Worm (Caenorhabditis elegans) whole organism, L4 larva: ENCODE results near the gene Y49E10.29.

ENCODE experiments used
- F37D6.2 ChIP-seq: sonication (generic microtip); optimal IDR thresholded peaks from 2 replicates; lab custom pipeline; 2016; ENCODE audit warnings: mild to moderate bottlenecking, missing genetic modification characterization, missing compliant biosample characterization
- F44E2.7 ChIP-seq: fragments of 200-800 bp; sonication (Bioruptor generic); IDR thresholded peaks from 2 replicates; pipeline ENCODE4 v2.1.2; 2022; ENCODE audit warnings: missing genetic modification characterization, missing compliant biosample characterization
- R02D3.7 ChIP-seq: fragments of 150-350 bp; sonication (generic microtip); optimal IDR thresholded peaks from 3 replicates; lab custom pipeline; 2014; ENCODE audit warnings: missing biosample characterization, missing genetic modification characterization
- T20F7.1 ChIP-seq: fragments of 200-800 bp; sonication (Bioruptor generic); optimal IDR thresholded peaks from 2 replicates; lab custom pipeline; 2018; ENCODE audit warnings: mild to moderate bottlenecking, missing genetic modification characterization, missing compliant biosample characterization
- Y105C5A.15 ChIP-seq: fragments of 200-800 bp; sonication (Bioruptor generic); IDR thresholded peaks from 2 replicates; pipeline ENCODE4 v1.3.6; 2022; ENCODE audit warnings: missing genetic modification characterization, missing compliant biosample characterization
- ama-1 ChIP-seq: fragments of 150-350 bp; optimal IDR thresholded peaks from 2 replicates; lab custom pipeline; 2014; ENCODE audit warnings: inconsistent platforms, mixed read lengths
- ceh-20 ChIP-seq: fragments of 200-800 bp; sonication (Bioruptor generic); IDR thresholded peaks from 2 replicates; pipeline ENCODE4 v1.3.6; 2022; ENCODE audit warnings: missing genetic modification reagents, missing genetic modification characterization, missing compliant biosample characterization
- ceh-32 ChIP-seq: sonication (generic microtip); optimal IDR thresholded peaks from 2 replicates; lab custom pipeline; 2016; ENCODE audit warnings: mild to moderate bottlenecking, missing genetic modification characterization, missing compliant biosample characterization; ENCODE audit not compliant: poor library complexity
- ceh-44 ChIP-seq: fragments of 200-800 bp; sonication (Bioruptor generic); IDR thresholded peaks from 2 replicates; pipeline ENCODE4 v1.3.6; 2022; ENCODE audit warnings: missing genetic modification reagents, missing genetic modification characterization, missing compliant biosample characterization
- ces-1 ChIP-seq: fragments of 150-350 bp; sonication (generic microtip); optimal IDR thresholded peaks from 4 replicates; lab custom pipeline; 2014; ENCODE audit warnings: missing biosample characterization, missing genetic modification reagents, missing genetic modification characterization
- cey-2 ChIP-seq: sonication (generic microtip); optimal IDR thresholded peaks from 3 replicates; lab custom pipeline; 2017; ENCODE audit warnings: missing genetic modification characterization, mild to moderate bottlenecking, missing compliant biosample characterization, antibody characterized with exemption, borderline replicate concordance; ENCODE audit not compliant: insufficient read depth
- daf-12 ChIP-seq: fragments of 150-350 bp; optimal IDR thresholded peaks from 2 replicates; lab custom pipeline; 2014; ENCODE audit warnings: missing biosample characterization, missing genetic modification reagents, missing genetic modification characterization
- daf-16 ChIP-seq, 3 experiments: sonication (generic microtip); optimal IDR thresholded peaks; 2 replicates each; lab custom pipeline; 2016 to 2017; ENCODE audit warnings: missing genetic modification characterization in 3 of 3, missing genetic modification reagents in 3 of 3, mild to moderate bottlenecking in 2 of 3, missing compliant biosample characterization in 2 of 3, missing biosample characterization in 1 of 3, moderate library complexity in 1 of 3
- daf-19 ChIP-seq: fragments of 200-800 bp; sonication (Bioruptor generic); conservative IDR thresholded peaks from 2 replicates; pipeline ENCODE4 v1.3.6; 2022; ENCODE audit warnings: missing genetic modification characterization, missing compliant biosample characterization
- dmd-9 ChIP-seq: fragments of 200-800 bp; sonication (Bioruptor generic); IDR thresholded peaks from 2 replicates; pipeline ENCODE4 v1.3.6; 2022; ENCODE audit warnings: missing genetic modification reagents, missing genetic modification characterization, missing compliant biosample characterization
- duxl-1 ChIP-seq: sonication (generic microtip); optimal IDR thresholded peaks from 2 replicates; lab custom pipeline; 2016; ENCODE audit warnings: mild to moderate bottlenecking, missing genetic modification characterization, moderate library complexity, missing compliant biosample characterization; ENCODE audit not compliant: poor library complexity
- egl-27 ChIP-seq: sonication (generic microtip); optimal IDR thresholded peaks from 3 replicates; lab custom pipeline; 2017; ENCODE audit warnings: missing biosample characterization, missing genetic modification reagents, missing genetic modification characterization
- egl-43 ChIP-seq: fragments of 200-800 bp; sonication (Bioruptor generic); IDR thresholded peaks from 2 replicates; pipeline ENCODE4 v1.3.6; 2022; ENCODE audit warnings: missing genetic modification reagents, missing genetic modification characterization, missing compliant biosample characterization
- gei-8 ChIP-seq: fragments of 200-800 bp; sonication (Bioruptor generic); optimal IDR thresholded peaks from 2 replicates; lab custom pipeline; 2018; ENCODE audit warnings: mild to moderate bottlenecking, missing genetic modification characterization, missing compliant biosample characterization
- hlh-11 ChIP-seq: fragments of 200-800 bp; sonication (Bioruptor generic); optimal IDR thresholded peaks from 2 replicates; lab custom pipeline; 2018; ENCODE audit warnings: mild to moderate bottlenecking, missing genetic modification characterization, missing compliant biosample characterization
- jun-1 ChIP-seq: fragments of 150-350 bp; optimal IDR thresholded peaks from 2 replicates; lab custom pipeline; 2014; ENCODE audit warnings: missing biosample characterization, missing genetic modification reagents, missing genetic modification characterization
- lin-15B ChIP-seq: fragments of 150-350 bp; sonication (generic microtip); optimal IDR thresholded peaks from 3 replicates; lab custom pipeline; 2014; ENCODE audit warnings: missing biosample characterization, missing genetic modification characterization
- lir-3 ChIP-seq: sonication (generic microtip); optimal IDR thresholded peaks from 2 replicates; lab custom pipeline; 2016; ENCODE audit warnings: mild to moderate bottlenecking, missing genetic modification characterization, missing compliant biosample characterization
- lsy-2 ChIP-seq, 2 experiments: fragments of 150-350 bp in 1 of 2; sonication (generic microtip) in 1 of 2; optimal IDR thresholded peaks; 2 replicates each; lab custom pipeline; 2014 to 2017; ENCODE audit warnings: missing biosample characterization in 2 of 2, missing genetic modification characterization in 2 of 2
- mdl-1 ChIP-seq, 2 experiments: fragments of 150-350 bp in 1 of 2; sonication (generic microtip) in 1 of 2; optimal IDR thresholded peaks; 2 replicates each; lab custom pipeline; 2014 to 2017; ENCODE audit warnings: missing biosample characterization in 2 of 2, missing genetic modification characterization in 2 of 2
- mes-2 ChIP-seq: sonication (generic microtip); optimal IDR thresholded peaks from 2 replicates; lab custom pipeline; 2016; ENCODE audit warnings: missing genotype, mild to moderate bottlenecking, missing genetic modification characterization, missing compliant biosample characterization; ENCODE audit not compliant: poor library complexity, severe bottlenecking
- mxl-2 ChIP-seq: fragments of 200-800 bp; sonication (Bioruptor generic); conservative IDR thresholded peaks from 2 replicates; pipeline ENCODE4 v1.3.6; 2022; ENCODE audit warnings: missing genetic modification reagents, missing genetic modification characterization, missing compliant biosample characterization
- nhr-102 ChIP-seq: sonication (generic microtip); optimal IDR thresholded peaks from 2 replicates; lab custom pipeline; 2016; ENCODE audit warnings: mild to moderate bottlenecking, missing genetic modification characterization, moderate library complexity, missing compliant biosample characterization
- nhr-11 ChIP-seq: fragments of 150-350 bp; optimal IDR thresholded peaks from 2 replicates; lab custom pipeline; 2014; ENCODE audit warnings: missing biosample characterization, missing genetic modification characterization
- nhr-111 ChIP-seq: fragments of 200-800 bp; sonication (Bioruptor generic); optimal IDR thresholded peaks from 2 replicates; lab custom pipeline; 2018; ENCODE audit warnings: mild to moderate bottlenecking, missing genetic modification characterization, missing compliant biosample characterization
- nhr-25 ChIP-seq: sonication (generic microtip); optimal IDR thresholded peaks from 2 replicates; lab custom pipeline; 2017; ENCODE audit warnings: missing genetic modification characterization, mild to moderate bottlenecking, missing compliant biosample characterization, antibody characterized with exemption, moderate library complexity, borderline replicate concordance; ENCODE audit not compliant: insufficient read depth
- nhr-48 ChIP-seq: sonication (generic microtip); optimal IDR thresholded peaks from 2 replicates; lab custom pipeline; 2016; ENCODE audit warnings: mild to moderate bottlenecking, missing genetic modification characterization, missing compliant biosample characterization
- pha-4 ChIP-seq, 2 experiments: fragments of 150-350 bp in 1 of 2; fragments of 200-800 bp in 1 of 2; sonication (Bioruptor generic) in 1 of 2; IDR thresholded peaks in 1 of 2; optimal IDR thresholded peaks in 1 of 2; 2 replicates each; pipeline versions ENCODE4 v1.3.6 to Lab custom; 2014 to 2022; ENCODE audit warnings: missing genetic modification characterization in 2 of 2, missing genetic modification reagents in 2 of 2, missing biosample characterization in 1 of 2, missing compliant biosample characterization in 1 of 2
- php-3 ChIP-seq: fragments of 200-800 bp; sonication (Bioruptor generic); IDR thresholded peaks from 2 replicates; pipeline ENCODE4 v1.3.6; 2022; ENCODE audit warnings: missing genetic modification reagents, missing genetic modification characterization, missing compliant biosample characterization
- pqm-1 ChIP-seq: sonication (generic microtip); optimal IDR thresholded peaks from 2 replicates; lab custom pipeline; 2017; ENCODE audit warnings: missing biosample characterization, missing genetic modification characterization
- saeg-2 ChIP-seq: fragments of 200-800 bp; sonication (Bioruptor generic); IDR thresholded peaks from 2 replicates; pipeline ENCODE4 v1.3.6; 2022; ENCODE audit warnings: missing genetic modification reagents, missing genetic modification characterization, missing compliant biosample characterization
- sdz-12 ChIP-seq: fragments of 200-800 bp; sonication (Bioruptor generic); optimal IDR thresholded peaks from 2 replicates; lab custom pipeline; 2018; ENCODE audit warnings: mild to moderate bottlenecking, missing genetic modification characterization, missing compliant biosample characterization
- set-16 ChIP-seq: fragments of 200-800 bp; sonication (Bioruptor generic); IDR thresholded peaks from 2 replicates; pipeline ENCODE4 v1.3.6; 2022; ENCODE audit warnings: missing genetic modification reagents, missing genetic modification characterization, missing compliant biosample characterization
- tag-97 ChIP-seq: fragments of 200-800 bp; sonication (Bioruptor generic); IDR thresholded peaks from 2 replicates; pipeline ENCODE4 v1.3.6; 2022; ENCODE audit warnings: missing genetic modification characterization, missing compliant biosample characterization
- tra-1 ChIP-seq: fragments of 200-800 bp; sonication (Bioruptor generic); IDR thresholded peaks from 2 replicates; pipeline ENCODE4 v1.3.6; 2022; ENCODE audit warnings: missing genetic modification reagents, missing genetic modification characterization, missing compliant biosample characterization
- unc-130 ChIP-seq: sonication (generic microtip); optimal IDR thresholded peaks from 2 replicates; lab custom pipeline; 2016; ENCODE audit warnings: missing genetic modification reagents, missing genetic modification characterization, missing compliant biosample characterization
- unc-39 ChIP-seq: sonication (generic microtip); optimal IDR thresholded peaks from 2 replicates; lab custom pipeline; 2017; ENCODE audit warnings: missing biosample characterization, missing genetic modification characterization
- vab-7 ChIP-seq: fragments of 200-800 bp; sonication (Bioruptor generic); IDR thresholded peaks from 2 replicates; pipeline ENCODE4 v1.3.6; 2022; ENCODE audit warnings: missing genetic modification reagents, missing genetic modification characterization, missing compliant biosample characterization
- zfp-3 ChIP-seq: fragments of 200-800 bp; sonication (Bioruptor generic); conservative IDR thresholded peaks from 2 replicates; pipeline ENCODE4 v1.3.6; 2022; ENCODE audit warnings: missing genetic modification reagents, missing genetic modification characterization, missing compliant biosample characterization
- ztf-11 ChIP-seq: fragments of 150-350 bp; optimal IDR thresholded peaks from 2 replicates; lab custom pipeline; 2014; ENCODE audit warnings: missing biosample characterization, missing genetic modification characterization

Gene Y49E10.29

ce11 chrIII:12468869-12469268, at the start of gene Y49E10.29:
TSS of gene Y49E10.29 (plus strand) at chrIII:12469169.
- no peak for TF ChIP-seq sdz-12 (GFP tag; lab: Kevin White, UChicago)
- TF ChIP-seq mdl-1 (tag; optimal IDR thresholded peaks at IDR 0.05; lab: Kevin White, UChicago), result no peak
- TF ChIP-seq jun-1 (tag; lab: Kevin White, UChicago), result no peak
- TF ChIP-seq nhr-111 (GFP tag; lab: Kevin White, UChicago), result no peak
- TF ChIP-seq tag-97 (GFP tag; lab: Robert Waterston, UW), result no peak
- no peak for TF ChIP-seq ceh-20 (GFP tag; lab: Robert Waterston, UW)
- no peak for TF ChIP-seq dmd-9 (GFP tag; lab: Robert Waterston, UW)
- no peak for TF ChIP-seq ceh-32 (tag; lab: Kevin White, UChicago)
- TF ChIP-seq mxl-2, result no peak
- no peak for TF ChIP-seq ceh-44
- TF ChIP-seq unc-130, result no peak
- TF ChIP-seq php-3, result no peak
- TF ChIP-seq pqm-1 (tag; lab: Kevin White, UChicago), result no peak
- no peak for TF ChIP-seq daf-16 (GFP tag; optimal IDR thresholded peaks at IDR 0.05; lab: Kevin White, UChicago)
- no peak for TF ChIP-seq daf-16 (tag; optimal IDR thresholded peaks at IDR 0.05; lab: Kevin White, UChicago)
- no peak for TF ChIP-seq mes-2 (tag; lab: Kevin White, UChicago)
- no peak for TF ChIP-seq tra-1 (GFP tag; lab: Robert Waterston, UW)
- no peak for TF ChIP-seq vab-7 (GFP tag; lab: Robert Waterston, UW)
- TF ChIP-seq daf-19, result no peak
- TF ChIP-seq F37D6.2, result no peak

- TF ChIP-seq mxl-2 (no peak), lsy-2 (tag; optimal IDR thresholded peaks at IDR 0.05; lab: Kevin White, UChicago) (no peak), T20F7.1 (GFP tag; lab: Kevin White, UChicago) (no peak), ces-1 (GFP tag; lab: Kevin White, UChicago) (no peak), hlh-11 (tag; lab: Kevin White, UChicago) (no peak), saeg-2 (GFP tag; lab: Robert Waterston, UW) (no peak), set-16 (GFP tag; lab: Robert Waterston, UW) (no peak), zfp-3 (GFP tag; lab: Robert Waterston, UW) (no peak), cey-2 (no peak), F44E2.7 (no peak), unc-130 (no peak), ama-1 (lab: Kevin White, UChicago) (no peak), egl-27 (tag; lab: Kevin White, UChicago) (no peak), nhr-48 (no peak), pha-4 (GFP tag; IDR thresholded peaks at IDR 0.05; lab: Robert Waterston, UW) (no peak), pha-4 (tag; optimal IDR thresholded peaks at IDR 0.05; lab: Kevin White, UChicago) (no peak), nhr-25 (no peak)
- TF ChIP-seq, all 104 proteins: peak for 0
Observed at ce11 chrIII:12420256-12420655, 48.7 kb upstream of the Y49E10.29 start.

DNA sequence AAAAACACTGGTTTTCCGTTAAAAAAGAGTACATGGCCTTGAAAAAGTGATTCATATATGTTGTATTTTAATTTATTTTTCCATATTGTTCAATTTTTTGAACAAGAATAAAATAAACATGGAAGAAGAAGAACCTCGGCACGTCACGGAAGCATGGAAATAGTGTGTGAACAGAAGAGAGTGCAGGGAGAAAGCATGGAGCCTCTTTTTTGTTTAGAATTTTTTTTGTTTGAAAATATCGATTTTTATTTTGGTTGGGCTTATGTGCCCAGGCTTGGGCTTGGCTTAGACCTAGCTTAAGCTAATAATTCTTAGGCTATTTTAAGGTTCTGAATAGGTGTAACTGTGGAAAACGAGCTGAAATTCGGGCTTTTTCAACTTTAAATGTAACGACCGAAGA, 47.3 kb upstream of the Y49E10.29 start, which contains the start of gene tat-1:
tat-1 (minus strand) TSS at position 11 of the 400 bp plus-strand sequence.
- TF ChIP-seq pha-4 (GFP tag; IDR thresholded peaks at IDR 0.05; lab: Robert Waterston, UW) (no peak), pha-4 (tag; optimal IDR thresholded peaks at IDR 0.05; lab: Kevin White, UChicago) (peak; percentile 42), daf-16 (GFP tag; optimal IDR thresholded peaks at IDR 0.05; lab: Kevin White, UChicago) (no peak), daf-16 (tag; optimal IDR thresholded peaks at IDR 0.05; lab: Kevin White, UChicago) (peak; percentile 33), unc-39 (tag; lab: Kevin White, UChicago) (no peak)

- TF ChIP-seq mxl-2 (no peak), vab-7 (GFP tag; lab: Robert Waterston, UW) (no peak), lin-15B (tag; lab: Kevin White, UChicago) (no peak), ama-1 (lab: Kevin White, UChicago) (no peak), duxl-1 (tag; lab: Kevin White, UChicago) (no peak), nhr-11 (tag; lab: Kevin White, UChicago) (no peak), ztf-11 (tag; lab: Kevin White, UChicago) (no peak), F37D6.2 (no peak), daf-12 (tag; lab: Kevin White, UChicago) (no peak), nhr-102 (no peak), R02D3.7 (tag; lab: Kevin White, UChicago) (no peak), lir-3 (tag; lab: Kevin White, UChicago) (no peak), jun-1 (tag; lab: Kevin White, UChicago) (no peak), Y105C5A.15 (GFP tag; lab: Robert Waterston, UW) (no peak), egl-43 (no peak), gei-8 (no peak)
Observed at ce11 chrIII:12424066-12424465, 44.9 kb upstream of the Y49E10.29 start.
